Fruit fly (Drosophila melanogaster) whole organism, embryonic: ENCODE results near the gene ND-30.

Experiments used
- ATbp ChIP-seq: fragments of 200-800 bp; sonication (Bioruptor generic); optimal IDR thresholded peaks from 2 replicates; lab custom pipeline; 2017; ENCODE audit warnings: missing biosample characterization, mild to moderate bottlenecking, missing genetic modification characterization, missing genetic modification reagents
- Adf1 ChIP-seq: fragments of 200-800 bp; sonication (Bioruptor generic); IDR thresholded peaks from 2 replicates; pipeline ENCODE4 v1.3.6; 2022; ENCODE audit warnings: missing biosample characterization, missing genetic modification characterization
- Blimp-1 ChIP-seq: fragments of 200-800 bp; sonication (Bioruptor generic); optimal IDR thresholded peaks from 3 replicates; lab custom pipeline; 2018; ENCODE audit warnings: missing biosample characterization, missing genetic modification characterization, mild to moderate bottlenecking, moderate library complexity, missing genetic modification reagents
- Bteb2 ChIP-seq: fragments of 200-800 bp; sonication (Bioruptor generic); optimal IDR thresholded peaks from 2 replicates; lab custom pipeline; 2016; ENCODE audit warnings: missing biosample characterization, missing genetic modification characterization
- CG11093 ChIP-seq: fragments of 200-800 bp; sonication (Bioruptor generic); IDR thresholded peaks from 3 replicates; pipeline ENCODE4 v1.3.6; 2022; ENCODE audit warnings: missing biosample characterization, missing genetic modification characterization
- CG11247 ChIP-seq: fragments of 200-800 bp; sonication (Bioruptor generic); IDR thresholded peaks from 2 replicates; pipeline ENCODE4 v1.3.6; 2022; ENCODE audit warnings: missing biosample characterization, missing genetic modification characterization
- CG12071 ChIP-seq: fragments of 200-800 bp; sonication (Bioruptor generic); optimal IDR thresholded peaks from 3 replicates; lab custom pipeline; 2018; ENCODE audit warnings: missing biosample characterization, mild to moderate bottlenecking, missing genetic modification characterization
- CG12155 ChIP-seq: fragments of 200-800 bp; sonication (Bioruptor generic); optimal IDR thresholded peaks from 3 replicates; lab custom pipeline; 2016; ENCODE audit warnings: missing biosample characterization, missing genetic modification characterization
- CG12299 ChIP-seq: fragments of 200-800 bp; sonication (Bioruptor generic); optimal IDR thresholded peaks from 2 replicates; lab custom pipeline; 2018; ENCODE audit warnings: missing biosample characterization, mild to moderate bottlenecking, missing genetic modification characterization
- CG13287 ChIP-seq: fragments of 200-800 bp; sonication (Bioruptor generic); IDR thresholded peaks from 2 replicates; pipeline ENCODE4 v1.3.6; 2022; ENCODE audit warnings: missing biosample characterization, missing genetic modification characterization; ENCODE audit not compliant: partially characterized antibody
- CG14014 ChIP-seq: fragments of 200-800 bp; sonication (Bioruptor generic); IDR thresholded peaks from 2 replicates; pipeline ENCODE4 v1.3.6; 2022; ENCODE audit warnings: missing biosample characterization, missing genetic modification characterization
- CG14710 ChIP-seq: fragments of 200-800 bp; sonication (Bioruptor generic); optimal IDR thresholded peaks from 3 replicates; lab custom pipeline; 2019; ENCODE audit warnings: missing biosample characterization, mild to moderate bottlenecking, missing genetic modification characterization, moderate library complexity
- CG15011 ChIP-seq: fragments of 200-800 bp; sonication (Bioruptor generic); optimal IDR thresholded peaks from 3 replicates; lab custom pipeline; 2018; ENCODE audit warnings: missing biosample characterization, mild to moderate bottlenecking, missing genetic modification characterization
- CG1602 ChIP-seq: fragments of 200-800 bp; sonication (Bioruptor generic); optimal IDR thresholded peaks from 3 replicates; lab custom pipeline; 2016; ENCODE audit warnings: missing biosample characterization, missing genetic modification characterization
- CG2129 ChIP-seq: fragments of 200-800 bp; sonication (Bioruptor generic); IDR thresholded peaks from 2 replicates; pipeline ENCODE4 v1.3.6; 2022; ENCODE audit warnings: missing biosample characterization, missing genetic modification characterization; ENCODE audit not compliant: partially characterized antibody
- CG2199 ChIP-seq: fragments of 200-800 bp; sonication (Bioruptor generic); IDR thresholded peaks from 3 replicates; pipeline ENCODE4 v1.3.6; 2022; ENCODE audit warnings: missing biosample characterization, missing genetic modification characterization
- CG2875 ChIP-seq: fragments of 200-800 bp; sonication (Bioruptor generic); optimal IDR thresholded peaks from 2 replicates; lab custom pipeline; 2017; ENCODE audit warnings: missing biosample characterization, mild to moderate bottlenecking, missing genetic modification characterization, missing genetic modification reagents
- CG6791 ChIP-seq: fragments of 200-800 bp; sonication (Bioruptor generic); IDR thresholded peaks from 3 replicates; pipeline ENCODE4 v1.3.6; 2022; ENCODE audit warnings: missing biosample characterization, missing genetic modification characterization; ENCODE audit not compliant: partially characterized antibody
- CG7987 ChIP-seq: fragments of 200-800 bp; sonication (Bioruptor generic); optimal IDR thresholded peaks from 2 replicates; lab custom pipeline; 2018; ENCODE audit warnings: missing biosample characterization, mild to moderate bottlenecking, missing genetic modification characterization, moderate library complexity
- CG9609 ChIP-seq: fragments of 200-800 bp; sonication (Bioruptor generic); optimal IDR thresholded peaks from 3 replicates; lab custom pipeline; 2016; ENCODE audit warnings: missing biosample characterization, missing genetic modification characterization
- CG9817 ChIP-seq: fragments of 200-800 bp; sonication (Bioruptor generic); optimal IDR thresholded peaks from 2 replicates; lab custom pipeline; 2018; ENCODE audit warnings: missing biosample characterization, mild to moderate bottlenecking, missing genetic modification characterization, moderate library complexity
- Camta ChIP-seq: fragments of 200-800 bp; sonication (Bioruptor generic); optimal IDR thresholded peaks from 2 replicates; lab custom pipeline; 2016; ENCODE audit warnings: missing biosample characterization, missing genetic modification characterization
- D19B ChIP-seq: fragments of 200-800 bp; sonication (Bioruptor generic); optimal IDR thresholded peaks from 2 replicates; lab custom pipeline; 2017; ENCODE audit warnings: missing biosample characterization, mild to moderate bottlenecking, missing genetic modification characterization
- Dbx ChIP-seq: fragments of 200-800 bp; sonication (Bioruptor generic); IDR thresholded peaks from 3 replicates; pipeline ENCODE4 v1.3.6; 2022; ENCODE audit warnings: missing biosample characterization, missing genetic modification characterization
- Fer2 ChIP-seq: fragments of 200-800 bp; sonication (Bioruptor generic); optimal IDR thresholded peaks from 2 replicates; lab custom pipeline; 2018; ENCODE audit warnings: missing biosample characterization, mild to moderate bottlenecking, missing genetic modification characterization, moderate library complexity
- Hmr ChIP-seq: fragments of 200-800 bp; sonication (Bioruptor generic); optimal IDR thresholded peaks from 3 replicates; lab custom pipeline; 2017; ENCODE audit warnings: mild to moderate bottlenecking, missing biosample characterization, missing genetic modification reagents, missing genetic modification characterization
- MBD-R2 ChIP-seq: fragments of 200-800 bp; sonication (Bioruptor generic); IDR thresholded peaks from 2 replicates; pipeline ENCODE4 v1.3.6; 2022; ENCODE audit warnings: missing biosample characterization, missing genetic modification characterization
- Mad ChIP-seq: fragments of 200-800 bp; sonication (Bioruptor generic); optimal IDR thresholded peaks from 2 replicates; lab custom pipeline; 2016; ENCODE audit warnings: missing biosample characterization, missing genetic modification characterization
- Mes4 ChIP-seq: fragments of 200-800 bp; sonication (Bioruptor generic); optimal IDR thresholded peaks from 2 replicates; lab custom pipeline; 2016; ENCODE audit warnings: missing biosample characterization, missing genetic modification characterization
- PHDP ChIP-seq: fragments of 200-800 bp; sonication (Bioruptor generic); optimal IDR thresholded peaks from 3 replicates; lab custom pipeline; 2018; ENCODE audit warnings: missing biosample characterization, mild to moderate bottlenecking, missing genetic modification characterization, moderate library complexity
- Ptx1 ChIP-seq: fragments of 200-800 bp; sonication (Bioruptor generic); IDR thresholded peaks from 2 replicates; pipeline ENCODE4 v1.3.6; 2022; ENCODE audit warnings: missing biosample characterization, missing genetic modification characterization
- Scr ChIP-seq: fragments of 200-800 bp; sonication (Bioruptor generic); IDR thresholded peaks from 2 replicates; pipeline ENCODE4 v1.3.6; 2022; ENCODE audit warnings: missing biosample characterization, missing genetic modification characterization; ENCODE audit not compliant: partially characterized antibody
- Sox100B ChIP-seq: fragments of 200-800 bp; sonication (Bioruptor generic); optimal IDR thresholded peaks from 3 replicates; lab custom pipeline; 2018; ENCODE audit warnings: missing biosample characterization, mild to moderate bottlenecking, missing genetic modification characterization
- Sry-δ ChIP-seq: fragments of 200-800 bp; sonication (Bioruptor generic); optimal IDR thresholded peaks from 2 replicates; lab custom pipeline; 2016; ENCODE audit warnings: missing biosample characterization, missing genetic modification characterization
- Xrp1 ChIP-seq: fragments of 200-800 bp; sonication (Bioruptor generic); IDR thresholded peaks from 2 replicates; pipeline ENCODE4 v1.3.6; 2022; ENCODE audit warnings: missing biosample characterization, missing genetic modification characterization
- chinmo ChIP-seq: fragments of 200-800 bp; sonication (Bioruptor generic); IDR thresholded peaks from 4 replicates; pipeline ENCODE4 v1.3.6; 2022; ENCODE audit warnings: missing biosample characterization, missing genetic modification characterization; ENCODE audit not compliant: partially characterized antibody
- croc ChIP-seq: fragments of 200-800 bp; sonication (Bioruptor generic); conservative IDR thresholded peaks from 3 replicates; pipeline ENCODE4 v1.3.6; 2022; ENCODE audit warnings: missing biosample characterization, missing genetic modification characterization
- crol ChIP-seq: fragments of 200-800 bp; sonication (Bioruptor generic); IDR thresholded peaks from 2 replicates; pipeline ENCODE4 v1.3.6; 2022; ENCODE audit warnings: missing biosample characterization, missing genetic modification characterization
- dpn ChIP-seq, 2 experiments: fragments of 200-800 bp; sonication (Bioruptor generic); optimal IDR thresholded peaks; 3 replicates each; lab custom pipeline; 2016; ENCODE audit warnings: missing biosample characterization in 2 of 2, missing genetic modification characterization in 2 of 2
- ems ChIP-seq: fragments of 200-800 bp; sonication (Bioruptor generic); optimal IDR thresholded peaks from 3 replicates; lab custom pipeline; 2016; ENCODE audit warnings: missing biosample characterization, missing genetic modification characterization
- esg ChIP-seq: fragments of 200-800 bp; sonication (Bioruptor generic); conservative IDR thresholded peaks from 2 replicates; pipeline ENCODE4 v1.3.6; 2022; ENCODE audit warnings: missing biosample characterization, missing genetic modification characterization
- fd96Cb ChIP-seq: fragments of 200-800 bp; sonication (Bioruptor generic); optimal IDR thresholded peaks from 2 replicates; lab custom pipeline; 2018; ENCODE audit warnings: missing biosample characterization, mild to moderate bottlenecking, missing genetic modification characterization, moderate library complexity
- ham ChIP-seq: fragments of 200-800 bp; sonication (Bioruptor generic); IDR thresholded peaks from 2 replicates; pipeline ENCODE4 v1.3.6; 2022; ENCODE audit warnings: missing biosample characterization, missing genetic modification characterization
- lmd ChIP-seq: fragments of 200-800 bp; sonication (Bioruptor generic); IDR thresholded peaks from 2 replicates; pipeline ENCODE4 v1.3.6; 2022; ENCODE audit warnings: missing biosample characterization, missing genetic modification characterization
- luna ChIP-seq: fragments of 200-800 bp; sonication (Bioruptor generic); optimal IDR thresholded peaks from 2 replicates; lab custom pipeline; 2016; ENCODE audit warnings: missing biosample characterization, missing genetic modification characterization
- mam ChIP-seq: fragments of 200-800 bp; sonication (Bioruptor generic); optimal IDR thresholded peaks from 3 replicates; lab custom pipeline; 2016; ENCODE audit warnings: missing biosample characterization, missing genetic modification characterization
- mirr ChIP-seq: fragments of 200-800 bp; sonication (Bioruptor generic); optimal IDR thresholded peaks from 3 replicates; lab custom pipeline; 2018; ENCODE audit warnings: missing biosample characterization, mild to moderate bottlenecking, missing genetic modification characterization
- rib ChIP-seq: fragments of 200-800 bp; sonication (Bioruptor generic); IDR thresholded peaks from 2 replicates; pipeline ENCODE4 v1.3.6; 2022; ENCODE audit warnings: missing biosample characterization, missing genetic modification characterization
- seq ChIP-seq: fragments of 200-800 bp; sonication (Bioruptor generic); IDR thresholded peaks from 2 replicates; pipeline ENCODE4 v1.3.6; 2022; ENCODE audit warnings: missing biosample characterization, missing genetic modification characterization
- sima ChIP-seq: fragments of 200-800 bp; sonication (Bioruptor generic); optimal IDR thresholded peaks from 2 replicates; lab custom pipeline; 2016; ENCODE audit warnings: missing biosample characterization, missing genetic modification characterization
- sug ChIP-seq: fragments of 200-800 bp; optimal IDR thresholded peaks from 2 replicates; lab custom pipeline; 2019; ENCODE audit warnings: missing biosample characterization, mild to moderate bottlenecking, missing genetic modification characterization, moderate library complexity

The ND-30 gene

dm6 chr3L:3197464-3197863 is 38.1 kb upstream of the ND-30 start, which contains the start of gene CG14966 (continued):
- TF ChIP-seq Adf1 (GFP tag; lab: Robert Waterston, UW) (no peak), CG14014 (GFP tag; lab: Robert Waterston, UW) (peak; percentile 57; the same call in 1 of the 2 replicates), seq (no peak), Scr (peak; percentile 89), ham (GFP tag; lab: Robert Waterston, UW) (no peak), Bteb2 (GFP tag; lab: Kevin White, UChicago) (peak; percentile 23), CG2875 (no peak), mirr (GFP tag; lab: Kevin White, UChicago) (peak; percentile 30), Blimp-1 (no peak), Mes4 (GFP tag; lab: Kevin White, UChicago) (no peak), CG12155 (GFP tag; lab: Kevin White, UChicago) (peak; percentile 32), dpn (GFP tag; optimal IDR thresholded peaks at IDR 0.05; lab: Kevin White, UChicago) (peak; percentile 20 to 48), CG6791 (GFP tag; lab: Robert Waterston, UW) (peak; percentile 91), Sox100B (GFP tag; lab: Kevin White, UChicago) (no peak), MBD-R2 (GFP tag; lab: Robert Waterston, UW) (peak; percentile 97), CG2129 (GFP tag; lab: Robert Waterston, UW) (peak; percentile 80), ATbp (GFP tag; lab: Kevin White, UChicago) (no peak), esg (GFP tag; lab: Robert Waterston, UW) (no peak), chinmo (peak; percentile 53; the same call in 1 of the 4 replicates), CG9817 (peak; percentile 6), CG13287 (GFP tag; lab: Robert Waterston, UW) (peak; percentile 96), sima (GFP tag; lab: Kevin White, UChicago) (no peak), Xrp1 (no peak), croc (GFP tag; lab: Robert Waterston, UW) (no peak), CG15011 (no peak), ems (GFP tag; lab: Kevin White, UChicago) (no peak), Hmr (GFP tag; lab: Kevin White, UChicago) (peak; percentile 27), luna (GFP tag; lab: Kevin White, UChicago) (peak; percentile 43), crol (no peak), Sry-δ (GFP tag; lab: Kevin White, UChicago) (peak; percentile 96), D19B (GFP tag; lab: Kevin White, UChicago) (no peak), CG11093 (GFP tag; lab: Robert Waterston, UW) (no peak), Camta (GFP tag; lab: Kevin White, UChicago) (peak; percentile 0), CG14710 (peak; percentile 57), lmd (GFP tag; lab: Robert Waterston, UW) (no peak), mam (GFP tag; lab: Kevin White, UChicago) (peak; percentile 62), Ptx1 (GFP tag; lab: Robert Waterston, UW) (peak; percentile 23; the same call in 1 of the 2 replicates), fd96Cb (tag; lab: Kevin White, UChicago) (no peak), CG7987 (GFP tag; lab: Kevin White, UChicago) (peak; percentile 2), sug (peak; percentile 50), CG12071 (GFP tag; lab: Kevin White, UChicago) (no peak), CG11247 (GFP tag; lab: Robert Waterston, UW) (no peak), Mad (GFP tag; lab: Kevin White, UChicago) (peak; percentile 47), CG12299 (tag; lab: Kevin White, UChicago) (no peak), Dbx (GFP tag; lab: Robert Waterston, UW) (peak; percentile 57; the same call in 2 of the 3 replicates), CG9609 (no peak), rib (peak; percentile 65), CG1602 (no peak), Fer2 (tag; lab: Kevin White, UChicago) (no peak), PHDP (tag; lab: Kevin White, UChicago) (peak; percentile 1), CG2199 (GFP tag; lab: Robert Waterston, UW) (peak; percentile 22; the same call in 2 of the 3 replicates)
